Worm (Caenorhabditis elegans) whole organism, young adult: ENCODE measurements around the gene F54F2.9.

Source experiments
- B0035.1 ChIP-seq: sonication (generic microtip); optimal IDR thresholded peaks from 2 replicates; lab custom pipeline; 2016; ENCODE audit warnings: missing genetic modification characterization, mild to moderate bottlenecking, missing compliant biosample characterization, missing genotype, missing genetic modification reagents
- C06A6.2 ChIP-seq: fragments of 200-800 bp; sonication (Bioruptor generic); conservative IDR thresholded peaks from 2 replicates; pipeline ENCODE4 v1.3.6; 2022; ENCODE audit warnings: missing genetic modification characterization, missing compliant biosample characterization
- C17E4.6 ChIP-seq: fragments of 200-800 bp; sonication (Bioruptor generic); IDR thresholded peaks from 2 replicates; pipeline ENCODE4 v1.3.6; 2022; ENCODE audit warnings: missing genetic modification reagents, missing genetic modification characterization, missing compliant biosample characterization
- D2030.7 ChIP-seq: fragments of 200-800 bp; sonication (Bioruptor generic); IDR thresholded peaks from 2 replicates; pipeline ENCODE4 v1.3.6; 2022; ENCODE audit warnings: missing genetic modification reagents, missing genetic modification characterization, missing compliant biosample characterization
- F23B12.7 ChIP-seq: sonication (generic microtip); optimal IDR thresholded peaks from 2 replicates; lab custom pipeline; 2017; ENCODE audit warnings: missing genetic modification characterization, mild to moderate bottlenecking, missing compliant biosample characterization, antibody characterized with exemption, moderate library complexity; ENCODE audit not compliant: insufficient read depth
- F49E8.2 ChIP-seq: sonication (generic microtip); optimal IDR thresholded peaks from 3 replicates; lab custom pipeline; 2017; ENCODE audit warnings: missing genetic modification characterization, mild to moderate bottlenecking, missing compliant biosample characterization, antibody characterized with exemption, moderate library complexity; ENCODE audit not compliant: insufficient read depth
- F55B11.4 ChIP-seq: sonication (generic microtip); optimal IDR thresholded peaks from 2 replicates; lab custom pipeline; 2016; ENCODE audit warnings: missing compliant biosample characterization, missing genetic modification characterization, borderline replicate concordance; ENCODE audit not compliant: insufficient read depth
- K11D2.4 ChIP-seq: fragments of 200-800 bp; sonication (Bioruptor generic); IDR thresholded peaks from 2 replicates; pipeline ENCODE4 v1.3.6; 2022; ENCODE audit warnings: missing genetic modification reagents, missing genetic modification characterization, missing compliant biosample characterization
- K12H6.12 ChIP-seq: fragments of 200-800 bp; sonication (Bioruptor generic); optimal IDR thresholded peaks from 2 replicates; lab custom pipeline; 2018; ENCODE audit warnings: mild to moderate bottlenecking, missing genetic modification characterization, missing compliant biosample characterization
- Y53G8AR.9 ChIP-seq: fragments of 200-800 bp; sonication (Bioruptor generic); conservative IDR thresholded peaks from 2 replicates; pipeline ENCODE4 v1.3.6; 2022; ENCODE audit warnings: missing genetic modification reagents, missing genetic modification characterization, missing compliant biosample characterization
- Y56A3A.18 ChIP-seq: fragments of 200-800 bp; sonication (Bioruptor generic); IDR thresholded peaks from 2 replicates; pipeline ENCODE4 v1.3.6; 2022; ENCODE audit warnings: missing genetic modification reagents, missing genetic modification characterization, missing compliant biosample characterization
- Y79H2A.3 ChIP-seq: fragments of 200-800 bp; sonication (Bioruptor generic); conservative IDR thresholded peaks from 2 replicates; pipeline ENCODE4 v1.3.6; 2022; ENCODE audit warnings: missing genetic modification reagents, missing genetic modification characterization, missing compliant biosample characterization
- attf-5 ChIP-seq: fragments of 200-800 bp; sonication (Bioruptor generic); optimal IDR thresholded peaks from 2 replicates; lab custom pipeline; 2018; ENCODE audit warnings: mild to moderate bottlenecking, missing genetic modification characterization, missing compliant biosample characterization
- attf-6 ChIP-seq: fragments of 200-800 bp; sonication (Bioruptor generic); IDR thresholded peaks from 2 replicates; pipeline ENCODE4 v1.3.6; 2022; ENCODE audit warnings: missing genetic modification reagents, missing genetic modification characterization, missing compliant biosample characterization
- cebp-1 ChIP-seq, 2 experiments: fragments of 200-800 bp in 1 of 2; sonication (Bioruptor generic) in 1 of 2; sonication (generic microtip) in 1 of 2; IDR thresholded peaks in 1 of 2; optimal IDR thresholded peaks in 1 of 2; 2 replicates each; pipeline versions ENCODE4 v1.3.6 to Lab custom; 2017 to 2022; ENCODE audit warnings: missing compliant biosample characterization in 2 of 2, missing genetic modification characterization in 2 of 2, mild to moderate bottlenecking in 1 of 2, missing genetic modification reagents in 1 of 2, moderate library complexity in 1 of 2
- ceh-100 ChIP-seq: fragments of 200-800 bp; sonication (Bioruptor generic); IDR thresholded peaks from 2 replicates; pipeline ENCODE4 v1.3.6; 2022; ENCODE audit warnings: missing genetic modification reagents, missing genetic modification characterization, missing compliant biosample characterization
- ceh-27 ChIP-seq: fragments of 200-800 bp; sonication (Bioruptor generic); optimal IDR thresholded peaks from 2 replicates; lab custom pipeline; 2018; ENCODE audit warnings: mild to moderate bottlenecking, missing genetic modification characterization, moderate library complexity, missing compliant biosample characterization
- ceh-79 ChIP-seq: sonication (generic microtip); optimal IDR thresholded peaks from 2 replicates; lab custom pipeline; 2017; ENCODE audit warnings: mild to moderate bottlenecking, missing genetic modification characterization, missing compliant biosample characterization
- die-1 ChIP-seq: sonication (generic microtip); optimal IDR thresholded peaks from 2 replicates; lab custom pipeline; 2016; ENCODE audit warnings: missing genotype, mild to moderate bottlenecking, missing genetic modification characterization, missing compliant biosample characterization
- dpff-1 ChIP-seq: sonication (generic microtip); optimal IDR thresholded peaks from 2 replicates; lab custom pipeline; 2017; ENCODE audit warnings: mild to moderate bottlenecking, missing genetic modification characterization, missing compliant biosample characterization
- egl-18 ChIP-seq: fragments of 200-800 bp; sonication (Bioruptor generic); IDR thresholded peaks from 2 replicates; pipeline ENCODE4 v1.3.6; 2022; ENCODE audit warnings: missing genetic modification reagents, missing genetic modification characterization, missing compliant biosample characterization
- ekl-4 ChIP-seq: fragments of 200-800 bp; sonication (Bioruptor generic); IDR thresholded peaks from 2 replicates; pipeline ENCODE4 v1.3.6; 2022; ENCODE audit warnings: missing genetic modification reagents, missing genetic modification characterization, missing compliant biosample characterization
- lin-35 ChIP-seq, 3 experiments: fragments of 150-350 bp in 2 of 3; sonication (generic microtip) in 1 of 3; optimal IDR thresholded peaks; 2 replicates each; lab custom pipeline; 2014 to 2018; ENCODE audit warnings: missing biosample characterization in 3 of 3, missing genetic modification characterization in 3 of 3, missing genetic modification reagents in 3 of 3
- lin-40 ChIP-seq: sonication (generic microtip); optimal IDR thresholded peaks from 2 replicates; lab custom pipeline; 2016; ENCODE audit warnings: missing genetic modification characterization, mild to moderate bottlenecking, missing compliant biosample characterization, missing genotype, missing genetic modification reagents
- lir-1 ChIP-seq: fragments of 200-800 bp; sonication (Bioruptor generic); conservative IDR thresholded peaks from 2 replicates; pipeline ENCODE4 v1.3.6; 2022; ENCODE audit warnings: missing genetic modification reagents, missing genetic modification characterization, missing compliant biosample characterization
- lsy-27 ChIP-seq: sonication (generic microtip); optimal IDR thresholded peaks from 2 replicates; lab custom pipeline; 2017; ENCODE audit warnings: missing genetic modification characterization, mild to moderate bottlenecking, missing compliant biosample characterization, antibody characterized with exemption, missing genotype, borderline replicate concordance; ENCODE audit not compliant: insufficient read depth
- madf-10 ChIP-seq: sonication (generic microtip); optimal IDR thresholded peaks from 2 replicates; lab custom pipeline; 2016; ENCODE audit warnings: mild to moderate bottlenecking, missing genetic modification characterization, missing compliant biosample characterization
- madf-3 ChIP-seq: fragments of 200-800 bp; sonication (Bioruptor generic); IDR thresholded peaks from 2 replicates; pipeline ENCODE4 v1.3.6; 2022; ENCODE audit warnings: missing genetic modification reagents, missing genetic modification characterization, missing compliant biosample characterization
- mes-4 ChIP-seq: sonication (generic microtip); optimal IDR thresholded peaks from 2 replicates; lab custom pipeline; 2016; ENCODE audit warnings: missing genotype, missing genetic modification characterization, missing compliant biosample characterization
- nfyb-1 ChIP-seq: fragments of 200-800 bp; sonication (Bioruptor generic); IDR thresholded peaks from 2 replicates; pipeline ENCODE4 v1.3.6; 2022; ENCODE audit warnings: missing genetic modification reagents, missing genetic modification characterization, missing compliant biosample characterization
- pbrm-1 ChIP-seq: fragments of 200-800 bp; sonication (Bioruptor generic); IDR thresholded peaks from 2 replicates; pipeline ENCODE4 v1.3.6; 2022; ENCODE audit warnings: missing genetic modification reagents, missing genetic modification characterization, missing compliant biosample characterization
- rec-8 ChIP-seq, 2 experiments: sonication (generic microtip); optimal IDR thresholded peaks; 2 replicates each; lab custom pipeline; 2016; ENCODE audit warnings: mild to moderate bottlenecking in 2 of 2, missing genetic modification characterization in 2 of 2, missing genetic modification reagents in 2 of 2, missing genotype in 2 of 2, missing biosample characterization in 1 of 2, missing compliant biosample characterization in 1 of 2, moderate library complexity in 1 of 2
- repo-1 ChIP-seq: sonication (generic microtip); optimal IDR thresholded peaks from 2 replicates; lab custom pipeline; 2017; ENCODE audit warnings: mild to moderate bottlenecking, missing genetic modification characterization, missing compliant biosample characterization
- snpc-1.3 ChIP-seq: sonication (generic microtip); optimal IDR thresholded peaks from 2 replicates; lab custom pipeline; 2017; ENCODE audit warnings: missing genetic modification characterization, mild to moderate bottlenecking, missing compliant biosample characterization, antibody characterized with exemption, moderate library complexity, missing genotype, missing genetic modification reagents; ENCODE audit not compliant: insufficient read depth
- snpc-3.4 ChIP-seq: sonication (generic microtip); optimal IDR thresholded peaks from 2 replicates; lab custom pipeline; 2017; ENCODE audit warnings: missing genetic modification characterization, mild to moderate bottlenecking, missing compliant biosample characterization, antibody characterized with exemption, moderate library complexity, missing genotype, missing genetic modification reagents
- somi-1 ChIP-seq: fragments of 200-800 bp; sonication (Bioruptor generic); optimal IDR thresholded peaks from 2 replicates; lab custom pipeline; 2018; ENCODE audit warnings: mild to moderate bottlenecking, missing genetic modification characterization, missing compliant biosample characterization
- sptf-2 ChIP-seq: fragments of 200-800 bp; sonication (Bioruptor generic); optimal IDR thresholded peaks from 2 replicates; lab custom pipeline; 2018; ENCODE audit warnings: mild to moderate bottlenecking, missing genetic modification characterization, missing compliant biosample characterization
- tbx-9 ChIP-seq: sonication (generic microtip); optimal IDR thresholded peaks from 2 replicates; lab custom pipeline; 2016; ENCODE audit warnings: borderline replicate concordance, missing genetic modification characterization, inconsistent platforms, missing compliant biosample characterization
- ztf-22 ChIP-seq: fragments of 200-800 bp; sonication (Bioruptor generic); optimal IDR thresholded peaks from 2 replicates; lab custom pipeline; 2018; ENCODE audit warnings: mild to moderate bottlenecking, missing genetic modification characterization, moderate library complexity, missing compliant biosample characterization
- ztf-3 ChIP-seq: fragments of 200-800 bp; sonication (Bioruptor generic); optimal IDR thresholded peaks from 2 replicates; lab custom pipeline; 2018; ENCODE audit warnings: mild to moderate bottlenecking, missing genetic modification characterization, missing compliant biosample characterization

F54F2.9 gene

DNA sequence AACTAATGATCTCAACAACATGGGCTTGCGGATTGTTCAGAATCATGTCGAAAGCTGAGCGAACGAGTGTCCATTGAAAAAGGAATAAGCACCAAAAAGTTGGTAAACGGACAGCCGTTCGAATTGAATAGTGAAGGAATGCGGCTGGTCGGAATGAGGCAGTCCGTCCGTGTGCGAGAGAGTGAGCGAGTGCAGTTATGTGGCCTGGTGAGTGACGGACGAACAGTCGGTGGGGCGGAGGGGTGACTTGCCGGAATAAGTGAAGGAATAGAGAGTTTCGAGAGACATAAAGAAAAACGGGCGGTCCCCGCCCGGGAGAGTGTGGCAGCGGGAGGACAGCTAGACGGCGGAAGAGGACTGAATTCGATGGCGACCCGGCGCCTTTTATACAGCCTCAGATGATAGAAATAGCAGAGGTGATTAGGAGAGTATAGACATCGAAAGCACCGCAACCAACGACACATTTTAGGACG lies 38.3 kb upstream of the F54F2.9 start (continued):
- TF ChIP-seq lir-1 (GFP tag; lab: Robert Waterston, UW) (0 out of 2 replicates have a peak, but pooled peaks have one; percentile 19), B0035.1 (tag; lab: Kevin White, UChicago) (peak; percentile 16), cebp-1 (GFP tag; IDR thresholded peaks at IDR 0.05; lab: Robert Waterston, UW) (peak; percentile 62), cebp-1 (tag; optimal IDR thresholded peaks at IDR 0.05; lab: Kevin White, UChicago) (peak; percentile 84), F55B11.4 (tag; lab: Kevin White, UChicago) (no peak), ztf-3 (peak; percentile 13), D2030.7 (GFP tag; lab: Robert Waterston, UW) (no peak), madf-10 (tag; lab: Kevin White, UChicago) (peak; percentile 70), ceh-27 (GFP tag; lab: Kevin White, UChicago) (no peak), ekl-4 (GFP tag; lab: Robert Waterston, UW) (peak; percentile 67), C06A6.2 (peak; percentile 73), pbrm-1 (GFP tag; lab: Robert Waterston, UW) (peak; percentile 36; the same call in 1 of the 2 replicates), sptf-2 (GFP tag; lab: Kevin White, UChicago) (no peak), die-1 (tag; lab: Kevin White, UChicago) (no peak), madf-3 (0 out of 2 replicates have a peak, but pooled peaks have one; percentile 28), Y53G8AR.9 (GFP tag; lab: Robert Waterston, UW) (peak; percentile 83), egl-18 (no peak), somi-1 (GFP tag; lab: Kevin White, UChicago) (peak; percentile 86), nfyb-1 (GFP tag; lab: Robert Waterston, UW) (peak; percentile 80), snpc-3.4 (tag; lab: Kevin White, UChicago) (no peak), Y79H2A.3 (GFP tag; lab: Robert Waterston, UW) (no peak), lin-35 (GFP tag; optimal IDR thresholded peaks at IDR 0.05; lab: Kevin White, UChicago) (no peak), rec-8 (tag; optimal IDR thresholded peaks at IDR 0.05; lab: Kevin White, UChicago) (no peak), K12H6.12 (tag; lab: Kevin White, UChicago) (peak; percentile 58), snpc-1.3 (tag; lab: Kevin White, UChicago) (no peak), attf-5 (GFP tag; lab: Kevin White, UChicago) (peak; percentile 72), F23B12.7 (tag; lab: Kevin White, UChicago) (no peak), lin-40 (tag; lab: Kevin White, UChicago) (peak; percentile 55), lsy-27 (no peak), mes-4 (tag; lab: Kevin White, UChicago) (no peak), ztf-22 (GFP tag; lab: Kevin White, UChicago) (peak; percentile 83), repo-1 (tag; lab: Kevin White, UChicago) (peak; percentile 66), K11D2.4 (GFP tag; lab: Robert Waterston, UW) (peak; percentile 84), dpff-1 (tag; lab: Kevin White, UChicago) (no peak), C17E4.6 (GFP tag; lab: Robert Waterston, UW) (no peak), Y56A3A.18 (GFP tag; lab: Robert Waterston, UW) (peak; percentile 62; the same call in 1 of the 2 replicates), ceh-79 (tag; lab: Kevin White, UChicago) (peak; percentile 41), F49E8.2 (tag; lab: Kevin White, UChicago) (peak; percentile 14), tbx-9 (no peak), ceh-100 (GFP tag; lab: Robert Waterston, UW) (peak; percentile 54; the same call in 1 of the 2 replicates), attf-6 (GFP tag; lab: Robert Waterston, UW) (no peak)
